Worm (Caenorhabditis elegans): ENCODE measurements around the gene R02F11.11.

DNA sequence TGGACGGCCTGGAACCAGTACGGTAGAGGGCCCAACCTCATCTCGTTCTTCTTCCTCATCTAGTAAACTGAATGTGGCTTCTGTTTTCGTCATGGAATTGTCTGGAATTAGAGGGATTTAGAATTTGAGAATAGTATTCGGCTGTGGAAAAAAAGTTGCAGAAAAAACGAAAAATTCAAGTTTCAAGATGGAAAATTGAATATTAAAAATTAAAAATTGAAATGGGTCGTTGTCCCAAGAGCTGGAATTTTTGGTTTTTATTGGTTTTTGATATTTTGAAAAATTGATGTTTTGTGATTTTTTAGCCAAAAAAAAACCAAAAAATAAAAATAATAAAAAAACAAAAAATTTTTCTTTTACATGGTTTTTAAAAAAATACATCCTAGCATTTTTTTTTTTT lies 14.2 kb downstream of the R02F11.11 start, which contains the start of gene R02F11.3:
- TF ChIP-seq cog-1 (tag; optimal IDR thresholded peaks at IDR 0.05) (no peak), T22C8.4 (GFP tag; IDR thresholded peaks at IDR 0.05) (no peak), ref-1 (GFP tag; conservative IDR thresholded peaks at IDR 0.05) (no peak), ztf-23 (GFP tag; IDR thresholded peaks at IDR 0.05) (no peak), flt-1 (GFP tag; IDR thresholded peaks at IDR 0.05) (no peak), ztf-29 (GFP tag; IDR thresholded peaks at IDR 0.05) (no peak), tab-1 (GFP tag; IDR thresholded peaks at IDR 0.05) (no peak), med-1 (GFP tag; optimal IDR thresholded peaks at IDR 0.05; ENCODE audit: insufficient read depth) (no peak)

Data from whole organism, midembryonic.